Worm (Caenorhabditis elegans): ENCODE data around the gene F44F4.3.

The F44F4.3 gene

DNA sequence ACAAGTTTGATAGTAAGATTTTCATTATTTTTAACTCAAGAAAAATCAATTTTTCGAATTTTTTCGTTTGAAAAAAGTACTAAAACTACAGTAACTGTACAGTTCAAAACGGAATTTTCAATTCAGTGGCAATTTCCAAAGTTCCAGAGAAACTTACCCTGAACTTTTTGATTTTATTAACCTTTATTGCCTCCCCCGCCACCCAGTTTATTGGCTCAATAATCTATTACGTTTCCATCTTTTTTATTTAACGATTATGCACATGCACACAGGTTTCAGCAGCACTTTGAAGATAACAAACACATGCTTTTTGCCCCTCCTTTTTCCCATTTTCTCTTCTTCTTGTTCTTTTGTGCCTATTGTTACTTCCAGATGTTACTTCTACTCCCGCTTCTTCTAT is 5.1 kb downstream of the F44F4.3 start, which contains the start of gene lurp-1:
lurp-1 (plus strand) TSS at position 301 of the 400 bp plus-strand sequence.
- TF ChIP-seq unc-62 (GFP tag; optimal IDR thresholded peaks at IDR 0.05 in 1 of 2): peak in 1 of 2 experiments; percentile 41
- TF ChIP-seq unc-62 (tag; optimal IDR thresholded peaks at IDR 0.05): no peak
- TF ChIP-seq pqm-1 (tag; optimal IDR thresholded peaks at IDR 0.05): peak; percentile 13
- no peak for TF ChIP-seq ceh-28 (tag; optimal IDR thresholded peaks at IDR 0.05)

DNA sequence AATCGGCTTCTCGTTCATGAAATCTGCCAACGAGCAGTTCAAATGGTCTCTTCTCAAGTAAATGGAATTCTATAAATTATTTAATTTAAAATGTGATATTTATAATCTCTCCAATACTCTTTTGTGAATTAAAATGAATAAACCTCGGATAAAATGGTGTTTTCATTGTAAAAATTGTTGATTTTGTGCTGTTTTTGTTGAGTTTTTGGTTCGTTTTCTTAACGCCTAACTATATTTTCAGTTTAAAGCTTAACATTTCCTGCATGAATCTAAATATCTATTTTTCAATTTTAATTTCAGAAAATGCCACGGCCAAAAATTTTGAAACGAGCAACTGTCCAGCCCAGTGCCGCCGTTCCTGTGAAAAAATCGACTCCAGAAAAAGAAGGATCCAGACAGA is 12.1 kb downstream of the F44F4.3 start, which contains the start of gene orc-2:
orc-2 (plus strand) TSS at position 301 of the 400 bp plus-strand sequence.
- no peak for TF ChIP-seq dve-1 (tag; optimal IDR thresholded peaks at IDR 0.05; ENCODE audit: insufficient read depth)
- TF ChIP-seq unc-62 (GFP tag; optimal IDR thresholded peaks at IDR 0.05 in 1 of 2): no peak
- no peak for TF ChIP-seq unc-62 (tag; optimal IDR thresholded peaks at IDR 0.05)
- TF ChIP-seq lin-38 (GFP tag; IDR thresholded peaks at IDR 0.05): 0 out of 2 replicates have a peak, but pooled peaks have one; percentile 10

DNA sequence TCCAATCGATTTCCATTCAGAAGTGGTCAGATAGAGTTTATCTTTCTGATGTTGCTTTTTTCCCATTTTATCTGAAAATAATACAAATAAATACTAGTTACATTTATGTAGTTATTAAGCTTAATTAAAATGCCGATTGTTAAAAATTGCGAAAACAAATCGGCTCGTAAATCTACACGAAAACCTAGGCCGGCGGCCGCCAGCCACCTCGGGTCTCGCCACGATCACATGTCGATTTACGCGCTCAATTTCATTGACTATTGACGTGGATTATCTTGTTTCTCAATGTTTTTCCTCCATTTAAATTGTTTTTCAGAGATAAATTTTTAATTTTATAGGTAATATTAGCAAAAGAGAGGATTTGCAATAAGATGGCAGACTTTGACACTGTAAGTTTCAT is 13.2 kb downstream of the F44F4.3 start, which contains the start of the genes cyn-4 and copz-1:
cyn-4 (minus strand) TSS at position 71 of the 400 bp plus-strand sequence.
copz-1 (plus strand) TSS at position 339 of the 400 bp plus-strand sequence.
- no peak for TF ChIP-seq Y5F2A.4 (GFP tag; optimal IDR thresholded peaks at IDR 0.05)
- TF ChIP-seq aha-1 (tag): peak; percentile 81
- peak; percentile 35 for TF ChIP-seq T20F7.1 (GFP tag; optimal IDR thresholded peaks at IDR 0.05)
- TF ChIP-seq nhr-76 (tag; optimal IDR thresholded peaks at IDR 0.05): no peak
- TF ChIP-seq Y105C5A.15 (GFP tag; IDR thresholded peaks at IDR 0.05): no peak
- no peak for TF ChIP-seq saeg-2 (GFP tag; IDR thresholded peaks at IDR 0.05)
- peak; percentile 57 for TF ChIP-seq mep-1 (tag; optimal IDR thresholded peaks at IDR 0.05)
- peak; percentile 76 for TF ChIP-seq ZK337.2 (GFP tag; IDR thresholded peaks at IDR 0.05)
- peak; percentile 69 for TF ChIP-seq rbr-2 (tag; optimal IDR thresholded peaks at IDR 0.05)
- 0 out of 2 replicates have a peak, but pooled peaks have one; percentile 36 for TF ChIP-seq hmg-1.1 (GFP tag; IDR thresholded peaks at IDR 0.05)
- TF ChIP-seq mxl-2 (GFP tag; conservative IDR thresholded peaks at IDR 0.05): no peak
- TF ChIP-seq lim-7 (GFP tag; IDR thresholded peaks at IDR 0.05): no peak
- peak; percentile 0 for TF ChIP-seq ces-1 (GFP tag; optimal IDR thresholded peaks at IDR 0.05)
- peak; percentile 50 for TF ChIP-seq nhr-28 (tag; optimal IDR thresholded peaks at IDR 0.05)
- no peak for TF ChIP-seq ceh-62 (tag; optimal IDR thresholded peaks at IDR 0.05)
- no peak for TF ChIP-seq ceh-32 (tag; optimal IDR thresholded peaks at IDR 0.05; ENCODE audit: poor library complexity)
- peak; percentile 50 for TF ChIP-seq duxl-1 (tag; optimal IDR thresholded peaks at IDR 0.05; ENCODE audit: poor library complexity)
- no peak for TF ChIP-seq daf-19 (GFP tag; conservative IDR thresholded peaks at IDR 0.05)
- TF ChIP-seq hlh-30 (tag; optimal IDR thresholded peaks at IDR 0.05; ENCODE audit: insufficient read depth): peak; percentile 80
- TF ChIP-seq nhr-237 (tag; optimal IDR thresholded peaks at IDR 0.05): no peak
- no peak for TF ChIP-seq lin-15B (tag; optimal IDR thresholded peaks at IDR 0.05)
- TF ChIP-seq fos-1 (tag; optimal IDR thresholded peaks at IDR 0.05): no peak
- no peak for TF ChIP-seq lin-1 (GFP tag; IDR thresholded peaks at IDR 0.05)
- no peak for TF ChIP-seq nhr-41 (GFP tag; IDR thresholded peaks at IDR 0.05)
- no peak for TF ChIP-seq cey-2 (tag; optimal IDR thresholded peaks at IDR 0.05; ENCODE audit: borderline replicate concordance, insufficient read depth)
- TF ChIP-seq F26F4.8 (GFP tag; conservative IDR thresholded peaks at IDR 0.05): no peak
- TF ChIP-seq zag-1 (tag; optimal IDR thresholded peaks at IDR 0.05): no peak
- no peak for TF ChIP-seq zip-2 (tag; optimal IDR thresholded peaks at IDR 0.05)
- no peak for TF ChIP-seq dmd-9 (GFP tag; IDR thresholded peaks at IDR 0.05)
- TF ChIP-seq daf-8 (GFP tag; IDR thresholded peaks at IDR 0.05): no peak
- no peak for TF ChIP-seq F49E8.2 (tag; optimal IDR thresholded peaks at IDR 0.05; ENCODE audit: borderline replicate concordance)
- no peak for TF ChIP-seq nhr-48 (tag; optimal IDR thresholded peaks at IDR 0.05)
- TF ChIP-seq lin-38 (GFP tag; IDR thresholded peaks at IDR 0.05): peak; percentile 69
- peak; percentile 92 for TF ChIP-seq R02D3.7 (tag; optimal IDR thresholded peaks at IDR 0.05)
- TF ChIP-seq gei-8 (GFP tag; optimal IDR thresholded peaks at IDR 0.05): no peak
- no peak for TF ChIP-seq nhr-102 (tag; optimal IDR thresholded peaks at IDR 0.05)
- no peak for TF ChIP-seq set-16 (GFP tag; IDR thresholded peaks at IDR 0.05)
- no peak for TF ChIP-seq snpc-1.2 (GFP tag; IDR thresholded peaks at IDR 0.05)
- TF ChIP-seq arid-1 (GFP tag; conservative IDR thresholded peaks at IDR 0.05): peak; percentile 40; the same call in 1 of the 2 replicates
- TF ChIP-seq attf-4 (tag; optimal IDR thresholded peaks at IDR 0.05): no peak
- TF ChIP-seq unc-39 (tag; optimal IDR thresholded peaks at IDR 0.05): no peak
- peak; percentile 38 for TF ChIP-seq lin-13 (GFP tag; optimal IDR thresholded peaks at IDR 0.05)
- peak; percentile 50 to 94 for TF ChIP-seq lsy-2 (tag; optimal IDR thresholded peaks at IDR 0.05)
